Worm (Caenorhabditis elegans) whole organism, L2 larva: Measurements from ENCODE around the gene ndnf-1.

Source experiments
- blmp-1 ChIP-seq: sonication (generic microtip); optimal IDR thresholded peaks from 2 replicates; lab custom pipeline; 2017; ENCODE audit warnings: missing genetic modification characterization, mild to moderate bottlenecking, missing compliant biosample characterization, antibody characterized with exemption, moderate library complexity; ENCODE audit not compliant: insufficient read depth
- ceh-16 ChIP-seq: fragments of 150-350 bp; optimal IDR thresholded peaks from 2 replicates; lab custom pipeline; 2014; ENCODE audit warnings: missing biosample characterization, missing genetic modification characterization
- ceh-82 ChIP-seq: fragments of 150-350 bp; optimal IDR thresholded peaks from 2 replicates; lab custom pipeline; 2014; ENCODE audit warnings: missing biosample characterization, missing genetic modification characterization
- dmd-4 ChIP-seq: sonication (generic microtip); optimal IDR thresholded peaks from 2 replicates; lab custom pipeline; 2017; ENCODE audit warnings: missing biosample characterization, missing genetic modification characterization
- nhr-11 ChIP-seq: fragments of 150-350 bp; optimal IDR thresholded peaks from 2 replicates; lab custom pipeline; 2014; ENCODE audit warnings: missing biosample characterization, missing genetic modification characterization
- unc-62 ChIP-seq: fragments of 150-350 bp; optimal IDR thresholded peaks from 2 replicates; lab custom pipeline; 2014; ENCODE audit warnings: missing biosample characterization, missing genetic modification reagents, missing genetic modification characterization
- ztf-11 ChIP-seq: sonication (generic microtip); optimal IDR thresholded peaks from 2 replicates; lab custom pipeline; 2017; ENCODE audit warnings: missing biosample characterization, missing genetic modification characterization

DNA sequence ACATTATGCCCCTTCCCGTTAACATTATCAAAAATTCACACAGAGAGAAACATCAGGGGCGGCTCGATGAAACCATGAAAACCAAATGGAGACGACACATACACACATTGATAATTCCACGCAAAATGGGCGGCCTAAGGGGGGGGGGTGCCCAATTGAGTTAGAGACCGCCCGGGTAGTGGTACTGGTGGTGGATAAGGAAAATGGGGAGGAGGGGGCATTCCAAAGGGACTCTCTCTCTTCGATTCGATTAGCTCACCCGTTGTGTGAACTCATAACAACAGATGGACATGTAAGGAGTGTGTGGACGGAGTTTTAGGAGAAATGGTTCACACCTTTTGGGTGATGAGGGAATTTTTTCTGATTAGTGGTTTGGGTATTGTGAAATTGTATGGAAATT, 46.3 kb downstream of the ndnf-1 start:
- TF ChIP-seq blmp-1 (tag; lab: Kevin White, UChicago) (no peak), dmd-4 (tag; lab: Kevin White, UChicago) (no peak), ztf-11 (tag; lab: Kevin White, UChicago) (no peak), unc-62 (no peak), ceh-16 (tag; lab: Kevin White, UChicago) (no peak), nhr-11 (tag; lab: Kevin White, UChicago) (no peak), ceh-82 (tag; lab: Kevin White, UChicago) (no peak)
